Worm (Caenorhabditis elegans) whole organism, mixed stage, embryonic: ENCODE data around the gene atg-10.
A peak's percentile ranks its signal among the peaks of the same experiment; 100 is the strongest.

Experiments used
- M03D4.4 ChIP-seq: sonication (generic microtip); optimal IDR thresholded peaks from 2 replicates; lab custom pipeline; 2017; ENCODE audit warnings: mild to moderate bottlenecking, missing genetic modification characterization, missing compliant biosample characterization
- bed-3 ChIP-seq: fragments of 200-800 bp; sonication (Bioruptor generic); optimal IDR thresholded peaks from 3 replicates; lab custom pipeline; 2018; ENCODE audit warnings: mild to moderate bottlenecking, missing genetic modification characterization, moderate library complexity, missing compliant biosample characterization
- blmp-1 ChIP-seq: fragments of 150-350 bp; optimal IDR thresholded peaks from 2 replicates; lab custom pipeline; 2014; ENCODE audit warnings: missing biosample characterization, missing genetic modification characterization
- ceh-39 ChIP-seq: fragments of 150-350 bp; optimal IDR thresholded peaks from 2 replicates; lab custom pipeline; 2014; ENCODE audit warnings: missing biosample characterization, missing genetic modification characterization
- ceh-83 ChIP-seq: fragments of 200-800 bp; sonication (Bioruptor generic); optimal IDR thresholded peaks from 2 replicates; lab custom pipeline; 2018; ENCODE audit warnings: mild to moderate bottlenecking, missing genetic modification characterization, missing compliant biosample characterization
- ces-1 ChIP-seq: fragments of 150-350 bp; optimal IDR thresholded peaks from 2 replicates; lab custom pipeline; 2014; ENCODE audit warnings: missing biosample characterization, missing genetic modification reagents, missing genetic modification characterization
- cnd-1 ChIP-seq: fragments of 200-800 bp; sonication (Bioruptor generic); optimal IDR thresholded peaks from 2 replicates; lab custom pipeline; 2018; ENCODE audit warnings: mild to moderate bottlenecking, missing genetic modification characterization, missing compliant biosample characterization
- drap-1 ChIP-seq: fragments of 200-800 bp; sonication (Bioruptor generic); optimal IDR thresholded peaks from 3 replicates; lab custom pipeline; 2018; ENCODE audit warnings: mild to moderate bottlenecking, missing genetic modification characterization, missing compliant biosample characterization
- elt-1 ChIP-seq: sonication (generic microtip); optimal IDR thresholded peaks from 2 replicates; lab custom pipeline; 2017; ENCODE audit warnings: missing genetic modification characterization, mild to moderate bottlenecking, missing compliant biosample characterization, antibody characterized with exemption, moderate library complexity, borderline replicate concordance; ENCODE audit not compliant: insufficient read depth
- flh-1 ChIP-seq: fragments of 200-800 bp; sonication (Bioruptor generic); optimal IDR thresholded peaks from 2 replicates; lab custom pipeline; 2018; ENCODE audit warnings: mild to moderate bottlenecking, missing genetic modification characterization, moderate library complexity, missing compliant biosample characterization
- ham-2 ChIP-seq: fragments of 200-800 bp; sonication (Bioruptor generic); optimal IDR thresholded peaks from 2 replicates; lab custom pipeline; 2018; ENCODE audit warnings: mild to moderate bottlenecking, missing genetic modification characterization, missing compliant biosample characterization
- hlh-1 ChIP-seq: fragments of 150-350 bp; optimal IDR thresholded peaks from 2 replicates; lab custom pipeline; 2014; ENCODE audit warnings: missing biosample characterization, missing genetic modification reagents, missing genetic modification characterization
- lin-13 ChIP-seq: fragments of 150-350 bp; optimal IDR thresholded peaks from 2 replicates; lab custom pipeline; 2014; ENCODE audit warnings: missing biosample characterization, missing genetic modification characterization
- lin-32 ChIP-seq: fragments of 200-800 bp; sonication (Bioruptor generic); optimal IDR thresholded peaks from 2 replicates; lab custom pipeline; 2018; ENCODE audit warnings: mild to moderate bottlenecking, missing genetic modification characterization, missing compliant biosample characterization
- lsy-2 ChIP-seq: fragments of 150-350 bp; optimal IDR thresholded peaks from 2 replicates; lab custom pipeline; 2014; ENCODE audit warnings: missing biosample characterization, missing genetic modification characterization
- mab-5 ChIP-seq: fragments of 150-350 bp; optimal IDR thresholded peaks from 2 replicates; lab custom pipeline; 2014; ENCODE audit warnings: missing biosample characterization, missing genetic modification characterization
- mep-1 ChIP-seq: fragments of 150-350 bp; optimal IDR thresholded peaks from 2 replicates; lab custom pipeline; 2017; ENCODE audit warnings: missing biosample characterization, missing genetic modification reagents, missing genetic modification characterization, inconsistent platforms
- mls-2 ChIP-seq: sonication (generic microtip); optimal IDR thresholded peaks from 2 replicates; lab custom pipeline; 2016; ENCODE audit warnings: mild to moderate bottlenecking, missing genetic modification characterization, moderate library complexity, missing compliant biosample characterization
- nhr-12 ChIP-seq: fragments of 150-350 bp; optimal IDR thresholded peaks from 2 replicates; lab custom pipeline; 2014; ENCODE audit warnings: missing biosample characterization, missing genetic modification characterization
- nhr-2 ChIP-seq: fragments of 150-350 bp; optimal IDR thresholded peaks from 2 replicates; lab custom pipeline; 2014; ENCODE audit warnings: missing biosample characterization, missing genetic modification characterization
- nhr-28 ChIP-seq: fragments of 150-350 bp; optimal IDR thresholded peaks from 2 replicates; lab custom pipeline; 2014; ENCODE audit warnings: missing biosample characterization, missing genetic modification characterization
- pha-4 ChIP-seq: fragments of 150-350 bp; optimal IDR thresholded peaks from 2 replicates; lab custom pipeline; 2018; ENCODE audit warnings: missing biosample characterization, missing genetic modification reagents, missing genetic modification characterization
- sem-2 ChIP-seq: fragments of 200-800 bp; sonication (Bioruptor generic); optimal IDR thresholded peaks from 2 replicates; lab custom pipeline; 2018; ENCODE audit warnings: mild to moderate bottlenecking, missing genetic modification characterization, missing compliant biosample characterization
- snpc-4 ChIP-seq: fragments of 150-350 bp; optimal IDR thresholded peaks from 2 replicates; lab custom pipeline; 2014; ENCODE audit warnings: missing biosample characterization, missing genetic modification characterization
- sptf-1 ChIP-seq: sonication (generic microtip); optimal IDR thresholded peaks from 2 replicates; lab custom pipeline; 2017; ENCODE audit warnings: mild to moderate bottlenecking, missing genetic modification characterization, moderate library complexity, missing compliant biosample characterization
- tbx-8 ChIP-seq: fragments of 200-800 bp; sonication (Bioruptor generic); optimal IDR thresholded peaks from 2 replicates; lab custom pipeline; 2018; ENCODE audit warnings: mild to moderate bottlenecking, missing genetic modification characterization, moderate library complexity, missing compliant biosample characterization
- unc-120 ChIP-seq: sonication (generic microtip); optimal IDR thresholded peaks from 2 replicates; lab custom pipeline; 2017; ENCODE audit warnings: missing genetic modification characterization, missing compliant biosample characterization; ENCODE audit not compliant: poor library complexity, severe bottlenecking
- unc-39 ChIP-seq: fragments of 150-350 bp; optimal IDR thresholded peaks from 2 replicates; lab custom pipeline; 2014; ENCODE audit warnings: missing biosample characterization, missing genetic modification characterization
- unc-62 ChIP-seq: fragments of 150-350 bp; optimal IDR thresholded peaks from 2 replicates; lab custom pipeline; 2014; ENCODE audit warnings: missing biosample characterization, missing genetic modification reagents, missing genetic modification characterization
- zip-8 ChIP-seq: fragments of 150-350 bp; optimal IDR thresholded peaks from 2 replicates; lab custom pipeline; 2014; ENCODE audit warnings: missing biosample characterization, missing genetic modification characterization
- ztf-11 ChIP-seq: fragments of 150-350 bp; optimal IDR thresholded peaks from 2 replicates; lab custom pipeline; 2014; ENCODE audit warnings: missing biosample characterization, missing genetic modification characterization

atg-10 gene

DNA sequence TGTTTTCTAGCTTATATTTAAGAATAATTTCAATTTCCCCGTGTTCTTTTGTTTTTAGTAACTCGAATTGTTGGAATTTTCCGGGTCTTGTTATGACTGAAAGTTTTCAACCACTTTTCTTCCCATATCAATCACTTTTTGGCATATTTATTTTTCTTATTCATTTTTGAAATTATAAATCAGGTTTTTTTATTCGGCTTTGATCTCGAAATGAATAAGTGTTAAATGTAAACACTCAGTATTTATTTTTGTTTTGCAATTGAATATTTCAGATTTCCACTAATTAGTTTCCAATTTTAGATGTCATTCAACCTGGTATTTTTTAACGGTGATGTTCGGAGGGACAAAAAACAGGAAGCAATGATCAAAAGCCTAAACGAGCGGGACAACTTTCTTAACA, 5.6 kb downstream of the atg-10 start, which contains the start of gene etc-1:
Gene etc-1, plus strand, starts transcription at position 301 of the 400 bp plus-strand sequence.
- no peak for TF ChIP-seq cnd-1
- no peak for TF ChIP-seq pha-4 (tag; lab: Kevin White, UChicago)
- TF ChIP-seq, all 35 proteins: peak for 0

DNA sequence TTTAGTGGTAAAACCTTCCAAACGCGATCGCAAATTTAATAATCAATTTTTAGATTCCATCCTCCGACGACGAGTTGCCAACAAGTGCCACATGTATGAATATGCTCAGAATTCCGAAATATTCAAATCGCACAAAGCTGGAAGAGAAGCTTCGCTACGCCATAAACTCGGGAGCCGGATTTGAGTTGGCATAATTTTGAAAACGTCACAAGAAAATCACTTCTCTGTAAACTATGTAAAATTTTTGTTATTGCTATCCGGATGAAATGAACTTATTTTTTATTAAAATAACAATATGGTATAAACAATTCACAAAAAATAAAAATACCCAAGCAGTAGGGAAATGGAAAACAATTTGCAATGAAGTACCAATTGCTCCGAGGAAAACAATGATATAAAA, 9.9 kb downstream of the atg-10 start:
- no peak for TF ChIP-seq lin-13 (tag; lab: Kevin White, UChicago)
- TF ChIP-seq mab-5, result no peak
- no peak for TF ChIP-seq bed-3 (GFP tag; lab: Kevin White, UChicago)
- no peak for TF ChIP-seq elt-1
- TF ChIP-seq mep-1 (tag; lab: Kevin White, UChicago), result no peak
- no peak for TF ChIP-seq M03D4.4 (tag; lab: Kevin White, UChicago)
- TF ChIP-seq blmp-1 (tag; lab: Kevin White, UChicago), result no peak
- TF ChIP-seq ham-2 (GFP tag; lab: Kevin White, UChicago), result no peak
- TF ChIP-seq unc-62 (GFP tag; lab: Kevin White, UChicago), result no peak
- no peak for TF ChIP-seq ces-1 (GFP tag; lab: Kevin White, UChicago)
- TF ChIP-seq drap-1 (GFP tag; lab: Kevin White, UChicago), result no peak
- no peak for TF ChIP-seq snpc-4
- TF ChIP-seq sem-2 (GFP tag; lab: Kevin White, UChicago), result no peak
- TF ChIP-seq ztf-11 (tag; lab: Kevin White, UChicago), result no peak
- TF ChIP-seq lin-32 (GFP tag; lab: Kevin White, UChicago), result no peak
- TF ChIP-seq hlh-1, result no peak
- no peak for TF ChIP-seq nhr-2
- no peak for TF ChIP-seq zip-8 (tag; lab: Kevin White, UChicago)

- TF ChIP-seq ceh-39 (tag; lab: Kevin White, UChicago) (no peak), lin-13 (tag; lab: Kevin White, UChicago) (no peak)
Observed at ce11 chrII:8670835-8671234, 11.9 kb downstream of the atg-10 start.

DNA sequence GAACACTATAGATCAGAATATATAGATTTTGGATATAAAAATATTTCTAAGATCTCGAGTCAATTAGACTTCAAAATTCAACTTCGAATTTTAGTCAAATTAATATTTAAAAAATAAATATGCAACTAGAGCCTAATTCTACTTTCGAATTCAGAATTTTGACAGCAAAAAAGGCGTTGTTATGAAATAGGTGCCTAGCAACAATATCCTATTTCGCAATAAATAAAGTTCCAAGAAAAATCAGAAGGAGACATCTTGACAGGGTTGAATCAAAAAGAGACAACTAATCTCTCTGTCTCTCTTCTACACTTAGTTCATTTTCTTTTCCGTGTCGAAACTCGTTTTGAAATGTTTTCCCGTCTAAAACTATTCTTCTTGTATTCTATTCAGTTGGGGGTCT, 16.4 kb downstream of the atg-10 start:
- TF ChIP-seq mls-2 (tag; lab: Kevin White, UChicago) (no peak), pha-4 (tag; lab: Kevin White, UChicago) (no peak), snpc-4 (no peak), flh-1 (no peak), nhr-28 (no peak), ces-1 (GFP tag; lab: Kevin White, UChicago) (no peak), M03D4.4 (tag; lab: Kevin White, UChicago) (no peak), lsy-2 (tag; lab: Kevin White, UChicago) (no peak), lin-32 (GFP tag; lab: Kevin White, UChicago) (no peak), ztf-11 (tag; lab: Kevin White, UChicago) (no peak), lin-13 (tag; lab: Kevin White, UChicago) (no peak), nhr-12 (tag; lab: Kevin White, UChicago) (no peak), unc-39 (tag; lab: Kevin White, UChicago) (no peak), hlh-1 (no peak), ceh-39 (tag; lab: Kevin White, UChicago) (no peak), unc-62 (GFP tag; lab: Kevin White, UChicago) (no peak), sem-2 (GFP tag; lab: Kevin White, UChicago) (no peak), ceh-83 (no peak), mep-1 (tag; lab: Kevin White, UChicago) (no peak)
- TF ChIP-seq, all 35 proteins: peak for 0

DNA sequence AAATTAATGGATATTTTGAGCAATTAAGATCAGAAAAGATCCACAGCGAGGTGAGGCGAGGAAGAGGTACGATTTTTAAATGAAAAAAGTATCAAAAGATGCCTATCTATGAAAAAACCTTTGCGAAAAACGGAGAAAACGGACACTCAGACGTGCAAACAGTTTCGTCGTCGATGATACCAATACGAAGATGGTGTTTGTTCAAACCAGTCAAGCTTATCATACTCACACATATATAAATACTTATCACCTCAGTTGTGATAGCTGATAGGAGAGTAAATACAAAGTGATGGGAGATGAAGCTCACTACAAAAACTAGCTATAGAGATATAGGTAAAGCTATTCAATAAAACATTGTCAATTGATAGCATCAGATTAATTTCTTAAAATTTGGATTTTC, 20.9 kb downstream of the atg-10 start:
- TF ChIP-seq cnd-1 (no peak), hlh-1 (no peak), unc-62 (GFP tag; lab: Kevin White, UChicago) (no peak), snpc-4 (no peak), lin-32 (GFP tag; lab: Kevin White, UChicago) (no peak), mep-1 (tag; lab: Kevin White, UChicago) (no peak), blmp-1 (tag; lab: Kevin White, UChicago) (no peak), lin-13 (tag; lab: Kevin White, UChicago) (no peak), mls-2 (tag; lab: Kevin White, UChicago) (no peak)

- TF ChIP-seq nhr-2 (no peak), ces-1 (GFP tag; lab: Kevin White, UChicago) (peak; percentile 55), snpc-4 (no peak), mep-1 (tag; lab: Kevin White, UChicago) (peak; percentile 21), ham-2 (GFP tag; lab: Kevin White, UChicago) (no peak), sptf-1 (no peak), ztf-11 (tag; lab: Kevin White, UChicago) (no peak), tbx-8 (no peak), lin-13 (tag; lab: Kevin White, UChicago) (no peak), sem-2 (GFP tag; lab: Kevin White, UChicago) (no peak), flh-1 (no peak), elt-1 (no peak), cnd-1 (no peak), unc-120 (tag; lab: Kevin White, UChicago) (peak; percentile 93), M03D4.4 (tag; lab: Kevin White, UChicago) (no peak)
Observed at ce11 chrII:8683933-8684332, 25.0 kb downstream of the atg-10 start.
